Fruit fly (Drosophila melanogaster): ENCODE measurements around the gene CG15269.

DNA sequence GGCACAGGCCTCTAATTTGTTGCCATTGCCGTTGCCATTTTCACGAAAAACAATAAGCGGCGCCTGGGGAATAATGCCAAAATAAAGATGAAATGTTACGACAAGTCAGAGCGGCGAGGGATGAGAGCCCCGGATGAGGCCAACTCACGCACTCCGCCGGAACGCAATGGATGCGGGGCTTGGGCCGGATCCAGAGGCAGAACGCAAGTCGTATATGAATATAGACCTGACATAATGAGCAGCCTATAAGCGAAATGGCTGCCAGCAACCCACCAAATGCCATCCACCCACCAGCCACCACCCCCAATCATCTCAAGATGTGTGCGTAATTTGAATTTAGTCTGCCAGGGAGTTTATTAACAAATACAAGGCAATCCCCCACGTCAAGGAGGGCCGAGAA is 9.3 kb downstream of the CG15269 start:
- TF ChIP-seq Hmr (GFP tag; optimal IDR thresholded peaks at IDR 0.05) (no peak), Gug (GFP tag; IDR thresholded peaks at IDR 0.05) (no peak), CG14441 (GFP tag; IDR thresholded peaks at IDR 0.05) (no peak), CG31224 (GFP tag; IDR thresholded peaks at IDR 0.05) (no peak), tx (GFP tag; optimal IDR thresholded peaks at IDR 0.05) (no peak), sd (tag; optimal IDR thresholded peaks at IDR 0.05) (no peak), Sox102F (GFP tag; optimal IDR thresholded peaks at IDR 0.05) (no peak), CG7963 (GFP tag; IDR thresholded peaks at IDR 0.05; ENCODE audit: partially characterized antibody) (no peak)
